Fruit fly (Drosophila melanogaster) whole organism: Measurements from ENCODE around the gene CG12056.

ENCODE experiments used
- CG8478 ChIP-seq: fragments of >200 bp; optimal IDR thresholded peaks from 2 replicates; lab custom pipeline; 2018; ENCODE audit warnings: inconsistent platforms
- Dll ChIP-seq: fragments of >200 bp; optimal IDR thresholded peaks from 2 replicates; lab custom pipeline; 2017
- EcR ChIP-seq, 2 experiments: fragments of >200 bp; optimal IDR thresholded peaks; 2 replicates each; lab custom pipeline; 2017; ENCODE audit warnings: missing biosample characterization in 2 of 2, missing genetic modification characterization in 2 of 2, missing genetic modification reagents in 2 of 2
- pan ChIP-seq: fragments of >200 bp; optimal IDR thresholded peaks from 2 replicates; lab custom pipeline; 2017
- psq ChIP-seq: fragments of >200 bp; optimal IDR thresholded peaks from 2 replicates; lab custom pipeline; 2017
- usp ChIP-seq: fragments of >200 bp; optimal IDR thresholded peaks from 2 replicates; lab custom pipeline; 2017; ENCODE audit warnings: missing biosample characterization, missing genetic modification characterization, mixed read lengths

DNA sequence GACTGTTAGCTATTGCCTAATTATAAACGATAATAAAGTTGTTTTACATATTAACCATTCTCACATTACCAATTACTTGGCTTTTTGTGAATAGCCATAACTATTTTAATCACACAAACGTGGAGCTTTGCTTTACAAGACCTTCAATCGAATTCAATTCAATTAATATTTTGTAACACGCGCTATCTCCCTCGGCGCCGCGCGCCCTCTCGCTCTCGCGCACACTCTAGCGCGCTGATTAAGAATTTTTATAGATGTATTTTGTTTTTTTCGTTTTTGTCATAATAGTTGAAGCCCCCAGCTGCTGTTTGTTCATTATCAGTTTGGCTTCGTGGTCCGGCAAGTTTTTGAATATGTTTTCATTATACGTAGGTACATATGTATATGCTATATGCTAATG is 8.6 kb downstream of the CG12056 start:
- TF ChIP-seq CG8478 (lab: Kevin White, UChicago) = no peak
- no peak for TF ChIP-seq usp (GFP tag; lab: Kevin White, UChicago)
- no peak for TF ChIP-seq Dll
- TF ChIP-seq pan (lab: Kevin White, UChicago) = no peak
- no peak for TF ChIP-seq psq (lab: Kevin White, UChicago)
- TF ChIP-seq EcR (GFP tag; optimal IDR thresholded peaks at IDR 0.05; lab: Kevin White, UChicago) = no peak
